Worm (Caenorhabditis elegans) whole organism, L2 larva: Measurements from ENCODE around the gene scl-27.

Source experiments
- C34F6.9 ChIP-seq: fragments of 150-350 bp; optimal IDR thresholded peaks from 2 replicates; lab custom pipeline; 2014; ENCODE audit warnings: missing biosample characterization, missing genetic modification characterization
- R02D3.7 ChIP-seq: fragments of 150-350 bp; optimal IDR thresholded peaks from 2 replicates; lab custom pipeline; 2014; ENCODE audit warnings: missing biosample characterization, missing genetic modification characterization
- Y55F3AM.14 ChIP-seq: fragments of 200-800 bp; sonication (Bioruptor generic); optimal IDR thresholded peaks from 2 replicates; lab custom pipeline; 2018; ENCODE audit warnings: mild to moderate bottlenecking, missing genetic modification characterization, missing compliant biosample characterization
- ZK546.5 ChIP-seq: sonication (generic microtip); optimal IDR thresholded peaks from 2 replicates; lab custom pipeline; 2017; ENCODE audit warnings: missing biosample characterization, missing genetic modification characterization
- alr-1 ChIP-seq: fragments of 150-350 bp; optimal IDR thresholded peaks from 2 replicates; lab custom pipeline; 2014; ENCODE audit warnings: missing biosample characterization, missing genetic modification characterization
- aly-2 ChIP-seq: fragments of 150-350 bp; optimal IDR thresholded peaks from 2 replicates; lab custom pipeline; 2014; ENCODE audit warnings: missing biosample characterization, missing genetic modification characterization
- ama-1 ChIP-seq: fragments of 150-350 bp; optimal IDR thresholded peaks from 2 replicates; lab custom pipeline; 2018; ENCODE audit warnings: inconsistent platforms
- blmp-1 ChIP-seq: sonication (generic microtip); optimal IDR thresholded peaks from 2 replicates; lab custom pipeline; 2017; ENCODE audit warnings: missing genetic modification characterization, mild to moderate bottlenecking, missing compliant biosample characterization, antibody characterized with exemption, moderate library complexity; ENCODE audit not compliant: insufficient read depth
- ceh-82 ChIP-seq: fragments of 150-350 bp; optimal IDR thresholded peaks from 2 replicates; lab custom pipeline; 2014; ENCODE audit warnings: missing biosample characterization, missing genetic modification characterization
- crh-2 ChIP-seq: sonication (generic microtip); optimal IDR thresholded peaks from 2 replicates; lab custom pipeline; 2017; ENCODE audit warnings: missing biosample characterization, missing genetic modification characterization
- egl-27 ChIP-seq: sonication (generic microtip); optimal IDR thresholded peaks from 3 replicates; lab custom pipeline; 2017; ENCODE audit warnings: missing biosample characterization, missing genetic modification reagents, missing genetic modification characterization
- elt-1 ChIP-seq: fragments of 150-350 bp; optimal IDR thresholded peaks from 2 replicates; lab custom pipeline; 2014; ENCODE audit warnings: missing biosample characterization, missing genetic modification characterization
- elt-3 ChIP-seq: sonication (generic microtip); optimal IDR thresholded peaks from 2 replicates; lab custom pipeline; 2017; ENCODE audit warnings: missing biosample characterization, missing genetic modification characterization
- fos-1 ChIP-seq: fragments of 150-350 bp; optimal IDR thresholded peaks from 2 replicates; lab custom pipeline; 2014; ENCODE audit warnings: missing biosample characterization, missing genetic modification characterization
- gmeb-1 ChIP-seq: fragments of 150-350 bp; optimal IDR thresholded peaks from 2 replicates; lab custom pipeline; 2014; ENCODE audit warnings: missing biosample characterization, missing genetic modification characterization
- lin-11 ChIP-seq: fragments of 150-350 bp; sonication (generic microtip); optimal IDR thresholded peaks from 2 replicates; lab custom pipeline; 2014; ENCODE audit warnings: missing biosample characterization, missing genetic modification characterization, inconsistent platforms, mixed read lengths
- lin-13 ChIP-seq: fragments of 150-350 bp; optimal IDR thresholded peaks from 2 replicates; lab custom pipeline; 2014; ENCODE audit warnings: missing biosample characterization, missing genetic modification reagents, missing genetic modification characterization
- lin-39 ChIP-seq: fragments of 150-350 bp; optimal IDR thresholded peaks from 2 replicates; lab custom pipeline; 2014; ENCODE audit warnings: missing biosample characterization, missing genetic modification reagents, missing genetic modification characterization
- lsy-2 ChIP-seq, 2 experiments: fragments of 150-350 bp in 1 of 2; sonication (generic microtip) in 1 of 2; optimal IDR thresholded peaks; 2 replicates each; lab custom pipeline; 2014 to 2017; ENCODE audit warnings: missing biosample characterization in 2 of 2, missing genetic modification characterization in 2 of 2
- mbf-1 ChIP-seq: sonication (generic microtip); optimal IDR thresholded peaks from 2 replicates; lab custom pipeline; 2017; ENCODE audit warnings: missing biosample characterization, missing genetic modification characterization
- mdl-1 ChIP-seq, 2 experiments: fragments of 150-350 bp in 1 of 2; sonication (generic microtip) in 1 of 2; optimal IDR thresholded peaks; 2 replicates each; lab custom pipeline; 2017; ENCODE audit warnings: missing biosample characterization in 2 of 2, missing genetic modification characterization in 2 of 2
- nhr-11 ChIP-seq: fragments of 150-350 bp; optimal IDR thresholded peaks from 2 replicates; lab custom pipeline; 2014; ENCODE audit warnings: missing biosample characterization, missing genetic modification characterization
- nhr-12 ChIP-seq: fragments of 150-350 bp; optimal IDR thresholded peaks from 2 replicates; lab custom pipeline; 2014; ENCODE audit warnings: missing biosample characterization, missing genetic modification characterization
- nhr-129 ChIP-seq: fragments of 150-350 bp; optimal IDR thresholded peaks from 2 replicates; lab custom pipeline; 2014; ENCODE audit warnings: missing biosample characterization, missing genetic modification characterization
- nhr-21 ChIP-seq: fragments of 150-350 bp; optimal IDR thresholded peaks from 2 replicates; lab custom pipeline; 2014; ENCODE audit warnings: missing biosample characterization, missing genetic modification characterization
- nhr-23 ChIP-seq: fragments of 150-350 bp; optimal IDR thresholded peaks from 2 replicates; lab custom pipeline; 2014; ENCODE audit warnings: missing biosample characterization, missing genetic modification reagents, missing genetic modification characterization
- nhr-25 ChIP-seq: fragments of 150-350 bp; sonication (generic microtip); optimal IDR thresholded peaks from 3 replicates; lab custom pipeline; 2014; ENCODE audit warnings: missing biosample characterization, missing genetic modification characterization
- nhr-6 ChIP-seq: fragments of 150-350 bp; optimal IDR thresholded peaks from 2 replicates; lab custom pipeline; 2014; ENCODE audit warnings: missing biosample characterization, missing genetic modification characterization
- peb-1 ChIP-seq: fragments of 150-350 bp; optimal IDR thresholded peaks from 2 replicates; lab custom pipeline; 2014; ENCODE audit warnings: missing biosample characterization, missing genetic modification characterization
- sma-9 ChIP-seq, 2 experiments: fragments of 150-350 bp in 1 of 2; sonication (generic microtip) in 1 of 2; optimal IDR thresholded peaks; 2 replicates each; lab custom pipeline; 2014 to 2016; ENCODE audit warnings: missing genetic modification characterization in 2 of 2, mild to moderate bottlenecking in 1 of 2, missing biosample characterization in 1 of 2, missing compliant biosample characterization in 1 of 2, missing genetic modification reagents in 1 of 2, moderate library complexity in 1 of 2
- snpc-4 ChIP-seq: fragments of 150-350 bp; optimal IDR thresholded peaks from 2 replicates; lab custom pipeline; 2014; ENCODE audit warnings: missing biosample characterization, missing genetic modification characterization
- unc-39 ChIP-seq: fragments of 150-350 bp; optimal IDR thresholded peaks from 2 replicates; lab custom pipeline; 2014; ENCODE audit warnings: missing biosample characterization, missing genetic modification characterization
- unc-55 ChIP-seq: fragments of 150-350 bp; sonication (generic microtip); optimal IDR thresholded peaks from 3 replicates; lab custom pipeline; 2014; ENCODE audit warnings: missing biosample characterization, missing genetic modification reagents, missing genetic modification characterization
- unc-62 ChIP-seq: fragments of 150-350 bp; optimal IDR thresholded peaks from 2 replicates; lab custom pipeline; 2014; ENCODE audit warnings: missing biosample characterization, missing genetic modification reagents, missing genetic modification characterization
- ztf-1 ChIP-seq: fragments of 200-800 bp; sonication (Bioruptor generic); conservative IDR thresholded peaks from 2 replicates; pipeline ENCODE4 v1.3.6; 2022; ENCODE audit warnings: missing genetic modification characterization, missing compliant biosample characterization
- ztf-11 ChIP-seq: sonication (generic microtip); optimal IDR thresholded peaks from 2 replicates; lab custom pipeline; 2017; ENCODE audit warnings: missing biosample characterization, missing genetic modification characterization
- ztf-4 ChIP-seq: fragments of 150-350 bp; optimal IDR thresholded peaks from 2 replicates; lab custom pipeline; 2014; ENCODE audit warnings: missing biosample characterization, missing genetic modification characterization

The scl-27 gene

DNA sequence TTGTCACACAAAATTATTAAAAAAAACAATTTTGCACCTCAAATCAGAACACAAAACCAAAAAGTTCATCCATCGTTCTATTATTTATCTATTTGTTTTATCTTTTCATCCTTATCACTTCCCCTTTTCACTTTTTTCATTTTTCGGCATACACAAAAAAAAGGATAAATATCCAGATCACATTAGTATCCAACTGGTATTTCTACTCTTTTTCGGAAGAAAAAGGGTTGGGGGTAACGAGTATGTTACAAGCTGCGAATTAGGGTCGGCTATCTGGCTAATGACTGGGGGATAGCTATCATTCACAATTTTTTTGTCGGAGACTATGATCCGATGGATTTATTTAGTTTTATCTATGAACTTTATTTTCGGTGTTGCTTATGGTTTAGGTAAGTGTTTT lies 29.8 kb upstream of the scl-27 start, which contains the start of gene mltn-7:
Gene mltn-7 (plus strand): TSS at position 301 of the 400 bp plus-strand sequence.
- TF ChIP-seq alr-1 (tag; lab: Kevin White, UChicago), result no peak
- no peak for TF ChIP-seq ztf-4
- TF ChIP-seq ztf-1 (GFP tag; lab: Robert Waterston, UW), result no peak
- TF ChIP-seq blmp-1 (tag; lab: Kevin White, UChicago), result no peak
- TF ChIP-seq sma-9 (GFP tag; optimal IDR thresholded peaks at IDR 0.05; lab: Kevin White, UChicago), result no peak
- TF ChIP-seq sma-9 (tag; optimal IDR thresholded peaks at IDR 0.05; lab: Kevin White, UChicago), result no peak
- TF ChIP-seq ztf-11 (tag; lab: Kevin White, UChicago), result no peak
- no peak for TF ChIP-seq elt-3 (tag; lab: Kevin White, UChicago)
- no peak for TF ChIP-seq ceh-82 (tag; lab: Kevin White, UChicago)
- TF ChIP-seq snpc-4 (tag; lab: Kevin White, UChicago), result no peak
- TF ChIP-seq R02D3.7, result no peak
- TF ChIP-seq unc-39 (tag; lab: Kevin White, UChicago), result no peak
- no peak for TF ChIP-seq elt-1 (tag; lab: Kevin White, UChicago)
- no peak for TF ChIP-seq lin-39
- no peak for TF ChIP-seq nhr-21 (tag; lab: Kevin White, UChicago)
- no peak for TF ChIP-seq mdl-1 (tag; optimal IDR thresholded peaks at IDR 0.05; lab: Kevin White, UChicago)
- no peak for TF ChIP-seq unc-55
- TF ChIP-seq ama-1 (lab: Kevin White, UChicago), result no peak
- TF ChIP-seq mbf-1 (tag; lab: Kevin White, UChicago), result no peak
- no peak for TF ChIP-seq gmeb-1 (tag; lab: Kevin White, UChicago)
- TF ChIP-seq, all 48 proteins: peak for 0

DNA sequence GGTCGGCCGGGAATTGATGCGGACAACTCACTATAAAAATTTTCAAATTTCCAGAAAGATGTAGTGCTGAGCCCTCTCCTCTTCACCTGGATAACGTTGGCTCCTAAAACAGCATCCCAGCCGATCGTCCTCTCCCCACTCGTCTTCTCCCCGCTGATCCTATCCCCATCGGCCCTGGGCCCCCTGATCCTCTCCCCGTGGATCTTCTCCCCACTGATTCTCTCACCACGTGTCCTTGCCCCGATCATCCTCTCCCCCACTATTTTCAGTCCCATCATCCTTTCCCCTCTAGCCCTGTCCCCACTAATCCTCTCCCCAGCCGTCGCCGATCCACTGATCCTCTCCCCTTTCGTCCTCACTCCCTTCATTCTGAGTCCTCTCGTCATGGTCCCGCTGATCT lies 26.6 kb upstream of the scl-27 start:
- TF ChIP-seq lsy-2 (tag; optimal IDR thresholded peaks at IDR 0.05; lab: Kevin White, UChicago), result no peak
- no peak for TF ChIP-seq ama-1 (lab: Kevin White, UChicago)
- no peak for TF ChIP-seq lin-11 (tag; lab: Kevin White, UChicago)
- no peak for TF ChIP-seq nhr-129 (tag; lab: Kevin White, UChicago)
- TF ChIP-seq elt-1 (tag; lab: Kevin White, UChicago), result no peak
- no peak for TF ChIP-seq nhr-25
- TF ChIP-seq unc-39 (tag; lab: Kevin White, UChicago), result no peak
- no peak for TF ChIP-seq aly-2
- no peak for TF ChIP-seq ceh-82 (tag; lab: Kevin White, UChicago)
- no peak for TF ChIP-seq nhr-12 (tag; lab: Kevin White, UChicago)
- TF ChIP-seq lin-13 (GFP tag; lab: Kevin White, UChicago), result no peak
- no peak for TF ChIP-seq ztf-11 (tag; lab: Kevin White, UChicago)
- TF ChIP-seq R02D3.7, result no peak
- TF ChIP-seq unc-62 (GFP tag; lab: Kevin White, UChicago), result no peak
- TF ChIP-seq ZK546.5 (tag; lab: Kevin White, UChicago), result no peak
- TF ChIP-seq peb-1, result no peak

DNA sequence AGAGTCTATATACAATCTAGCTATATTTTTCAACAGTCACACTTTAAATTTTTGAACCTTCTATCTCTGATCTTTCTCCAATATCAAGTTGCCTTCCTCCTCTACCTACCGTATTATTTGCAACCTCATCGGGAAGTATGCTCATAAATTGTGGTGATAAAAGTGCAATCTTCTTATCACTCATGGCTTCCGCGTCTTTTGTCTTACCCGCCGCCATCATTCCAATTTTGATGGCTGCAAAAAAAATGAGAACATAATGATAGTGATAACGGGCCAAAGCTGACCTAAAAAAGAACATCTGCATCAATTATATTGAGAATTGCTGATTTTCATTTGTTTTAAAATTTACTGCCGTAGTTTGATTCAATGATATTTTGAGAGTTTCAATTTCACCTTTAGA lies 23.0 kb upstream of the scl-27 start:
- TF ChIP-seq C34F6.9 (tag; lab: Kevin White, UChicago), result no peak
- TF ChIP-seq unc-62 (GFP tag; lab: Kevin White, UChicago), result no peak
- TF ChIP-seq egl-27 (tag; lab: Kevin White, UChicago), result no peak
- peak; percentile 55 for TF ChIP-seq fos-1 (tag; lab: Kevin White, UChicago)

- TF ChIP-seq ceh-82 (tag; lab: Kevin White, UChicago) (no peak), nhr-21 (tag; lab: Kevin White, UChicago) (peak; percentile 31), sma-9 (GFP tag; optimal IDR thresholded peaks at IDR 0.05; lab: Kevin White, UChicago) (peak; percentile 75), sma-9 (tag; optimal IDR thresholded peaks at IDR 0.05; lab: Kevin White, UChicago) (no peak), unc-62 (GFP tag; lab: Kevin White, UChicago) (no peak), lsy-2 (tag; optimal IDR thresholded peaks at IDR 0.05; lab: Kevin White, UChicago) (no peak), fos-1 (tag; lab: Kevin White, UChicago) (peak; percentile 1), nhr-11 (tag; lab: Kevin White, UChicago) (no peak), elt-1 (tag; lab: Kevin White, UChicago) (no peak), unc-55 (no peak), nhr-25 (peak; percentile 40)
Measured at ce11 chrV:378231-378630, 21.6 kb upstream of the scl-27 start.

ce11 chrV:380186-380585 lies 19.6 kb upstream of the scl-27 start, which contains the start of gene mltn-8:
mltn-8 (minus strand) TSS chrV:380286.
- TF ChIP-seq nhr-6 (tag; lab: Kevin White, UChicago) (no peak), ztf-11 (tag; lab: Kevin White, UChicago) (no peak), nhr-12 (tag; lab: Kevin White, UChicago) (no peak), elt-3 (tag; lab: Kevin White, UChicago) (no peak), nhr-23 (tag; lab: Kevin White, UChicago) (no peak), gmeb-1 (tag; lab: Kevin White, UChicago) (no peak), Y55F3AM.14 (GFP tag; lab: Kevin White, UChicago) (no peak), lin-39 (no peak), crh-2 (tag; lab: Kevin White, UChicago) (no peak)
